Worm (Caenorhabditis elegans): ENCODE measurements around the gene pals-18.

DNA sequence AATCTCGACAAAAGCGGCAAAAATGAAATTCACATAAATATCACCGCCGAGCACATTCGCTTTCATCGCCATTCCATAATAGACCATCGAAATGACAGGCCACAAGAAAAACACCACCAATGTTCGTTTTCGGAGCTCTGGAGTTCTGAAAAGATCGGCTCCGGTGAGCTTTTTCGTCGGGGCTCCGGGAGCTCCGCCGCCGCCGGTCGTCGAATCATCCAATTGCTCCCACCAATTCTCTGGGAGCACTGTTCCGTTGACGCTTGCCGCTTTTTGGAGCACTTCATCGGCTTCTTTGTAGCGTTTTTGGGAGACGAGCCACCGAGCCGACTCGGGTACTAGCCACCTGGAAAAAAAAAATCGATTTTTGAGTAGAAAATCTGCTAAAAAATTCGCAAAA is 18.2 kb downstream of the pals-18 start:
- TF ChIP-seq him-1 (tag; optimal IDR thresholded peaks at IDR 0.05) (no peak), dao-5 (tag; optimal IDR thresholded peaks at IDR 0.05) (no peak)
